Worm (Caenorhabditis elegans) whole organism, L2 larva: Measurements from ENCODE around the gene R04D3.4.
"Not testable (repeated sequence)": the region's sequence is repeated elsewhere in the genome, so short reads cannot be mapped to it uniquely, and the experiment has no call there.

ENCODE experiments used
- ama-1 ChIP-seq: fragments of 150-350 bp; optimal IDR thresholded peaks from 2 replicates; lab custom pipeline; 2018; ENCODE audit warnings: inconsistent platforms
- dmd-4 ChIP-seq: sonication (generic microtip); optimal IDR thresholded peaks from 2 replicates; lab custom pipeline; 2017; ENCODE audit warnings: missing biosample characterization, missing genetic modification characterization
- egl-27 ChIP-seq: sonication (generic microtip); optimal IDR thresholded peaks from 3 replicates; lab custom pipeline; 2017; ENCODE audit warnings: missing biosample characterization, missing genetic modification reagents, missing genetic modification characterization
- lin-39 ChIP-seq: fragments of 150-350 bp; optimal IDR thresholded peaks from 2 replicates; lab custom pipeline; 2014; ENCODE audit warnings: missing biosample characterization, missing genetic modification reagents, missing genetic modification characterization
- lsy-2 ChIP-seq, 2 experiments: fragments of 150-350 bp in 1 of 2; sonication (generic microtip) in 1 of 2; optimal IDR thresholded peaks; 2 replicates each; lab custom pipeline; 2014 to 2017; ENCODE audit warnings: missing biosample characterization in 2 of 2, missing genetic modification characterization in 2 of 2
- mab-5 ChIP-seq: fragments of 150-350 bp; optimal IDR thresholded peaks from 2 replicates; lab custom pipeline; 2014; ENCODE audit warnings: missing biosample characterization, missing genetic modification characterization
- mbf-1 ChIP-seq: sonication (generic microtip); optimal IDR thresholded peaks from 2 replicates; lab custom pipeline; 2017; ENCODE audit warnings: missing biosample characterization, missing genetic modification characterization
- nhr-23 ChIP-seq: fragments of 150-350 bp; optimal IDR thresholded peaks from 2 replicates; lab custom pipeline; 2014; ENCODE audit warnings: missing biosample characterization, missing genetic modification reagents, missing genetic modification characterization
- nhr-77 ChIP-seq: fragments of 150-350 bp; optimal IDR thresholded peaks from 2 replicates; lab custom pipeline; 2014; ENCODE audit warnings: missing biosample characterization, missing genetic modification characterization
- unc-62 ChIP-seq: fragments of 150-350 bp; optimal IDR thresholded peaks from 2 replicates; lab custom pipeline; 2014; ENCODE audit warnings: missing biosample characterization, missing genetic modification reagents, missing genetic modification characterization

ce11 chrX:13261037-13261592, 27.5 kb downstream of the R04D3.4 start:
- TF ChIP-seq dmd-4 (tag; lab: Kevin White, UChicago); nhr-23 (tag; lab: Kevin White, UChicago); unc-62 (GFP tag; lab: Kevin White, UChicago); lsy-2 (tag; optimal IDR thresholded peaks at IDR 0.05; lab: Kevin White, UChicago); mab-5 (tag; lab: Kevin White, UChicago); nhr-77 (tag; lab: Kevin White, UChicago); egl-27; lin-39 (tag; lab: Kevin White, UChicago); mbf-1; ama-1: not testable (repeated sequence)
